Worm (Caenorhabditis elegans): Measurements from ENCODE around the gene gob-1.

gob-1 gene

DNA sequence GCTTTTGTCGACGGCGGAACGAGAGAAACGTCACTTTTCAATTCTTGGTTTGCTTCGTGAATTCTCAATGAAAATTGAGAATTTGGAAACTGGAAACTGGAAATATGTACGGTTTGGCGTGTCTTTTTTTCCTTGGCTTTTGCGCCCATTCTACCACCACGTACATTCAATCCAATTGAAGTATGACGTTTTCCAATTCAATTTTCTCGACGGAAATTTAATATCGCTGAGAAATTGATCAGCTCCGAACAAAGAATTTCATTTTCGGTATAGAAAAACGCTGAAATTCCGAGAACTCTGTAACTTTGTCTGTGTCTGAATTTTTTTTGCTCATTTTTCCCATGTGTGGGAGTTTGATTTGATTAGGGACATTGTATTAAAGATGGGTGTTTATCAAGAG, 39.9 kb downstream of the gob-1 start:
- TF ChIP-seq fkh-8 (tag; optimal IDR thresholded peaks at IDR 0.05) (peak; percentile 61), lin-14 (GFP tag; optimal IDR thresholded peaks at IDR 0.05) (peak; percentile 53), nhr-71 (tag; optimal IDR thresholded peaks at IDR 0.05) (peak; percentile 52), nhr-28 (tag; optimal IDR thresholded peaks at IDR 0.05) (no peak), nhr-47 (tag; optimal IDR thresholded peaks at IDR 0.05) (peak; percentile 17), hpl-2 (GFP tag; optimal IDR thresholded peaks at IDR 0.05) (no peak), efl-1 (optimal IDR thresholded peaks at IDR 0.05) (no peak), efl-1 (GFP tag; optimal IDR thresholded peaks at IDR 0.05 in 1 of 2) (peak in 1 of 2 experiments; percentile 16)

DNA sequence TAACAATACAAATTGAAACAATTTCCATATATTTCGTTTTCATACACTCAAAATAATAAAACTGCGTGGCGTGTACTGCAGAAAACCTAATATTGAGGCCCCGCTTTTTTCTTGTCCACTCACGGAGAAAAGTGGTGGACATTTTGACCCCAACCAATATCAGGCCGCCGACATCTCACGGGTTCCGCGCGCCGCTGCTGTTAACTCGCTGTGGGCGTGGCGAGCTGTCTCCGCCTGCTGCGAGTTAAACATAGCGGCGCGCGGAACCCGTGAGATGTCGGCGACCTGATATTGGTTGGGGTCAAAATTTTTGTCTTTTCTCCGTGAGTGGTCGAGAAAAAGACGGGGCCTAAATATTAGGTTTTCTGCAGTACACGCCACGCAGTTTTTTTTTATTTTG, 40.4 kb downstream of the gob-1 start:
- TF ChIP-seq snpc-4 (tag; optimal IDR thresholded peaks at IDR 0.05) = peak; percentile 67

- TF ChIP-seq egl-27 (tag; optimal IDR thresholded peaks at IDR 0.05) (peak in 1 of 2 experiments; percentile 53), ceh-63 (GFP tag; optimal IDR thresholded peaks at IDR 0.05) (peak; percentile 66), tbx-2 (tag; optimal IDR thresholded peaks at IDR 0.05) (peak; percentile 87), nhr-77 (tag; optimal IDR thresholded peaks at IDR 0.05) (no peak), C04F5.9 (tag; optimal IDR thresholded peaks at IDR 0.05) (no peak), elt-2 (tag; optimal IDR thresholded peaks at IDR 0.05) (no peak), nhr-11 (tag; optimal IDR thresholded peaks at IDR 0.05) (no peak), rnt-1 (tag; optimal IDR thresholded peaks at IDR 0.05) (peak; percentile 73), mef-2 (tag; optimal IDR thresholded peaks at IDR 0.05) (no peak), lin-35 (GFP tag; optimal IDR thresholded peaks at IDR 0.05) (peak in 1 of 2 experiments; percentile 55), pax-3 (tag; optimal IDR thresholded peaks at IDR 0.05) (peak; percentile 69), vab-15 (tag; optimal IDR thresholded peaks at IDR 0.05) (no peak), lir-3 (tag; optimal IDR thresholded peaks at IDR 0.05; ENCODE audit: poor library complexity) (peak; percentile 4), nhr-20 (tag; optimal IDR thresholded peaks at IDR 0.05) (peak; percentile 39), ceh-82 (tag; optimal IDR thresholded peaks at IDR 0.05) (peak; percentile 48 to 66 (median 51)), ceh-90 (tag; optimal IDR thresholded peaks at IDR 0.05) (no peak), nhr-12 (tag; optimal IDR thresholded peaks at IDR 0.05) (no peak), unc-62 (GFP tag; optimal IDR thresholded peaks at IDR 0.05) (no peak), xbp-1 (tag; optimal IDR thresholded peaks at IDR 0.05) (peak; percentile 59), mep-1 (tag; optimal IDR thresholded peaks at IDR 0.05) (peak; percentile 2), fos-1 (tag; optimal IDR thresholded peaks at IDR 0.05) (no peak), lin-15B (tag; optimal IDR thresholded peaks at IDR 0.05) (no peak), sox-4 (tag; optimal IDR thresholded peaks at IDR 0.05) (no peak), C34B4.2 (tag; optimal IDR thresholded peaks at IDR 0.05) (no peak), ceh-8 (GFP tag; optimal IDR thresholded peaks at IDR 0.05) (peak; percentile 61), snu-23 (GFP tag; optimal IDR thresholded peaks at IDR 0.05) (peak; percentile 71), lin-39 (tag; optimal IDR thresholded peaks at IDR 0.05) (peak; percentile 18), pqm-1 (tag; optimal IDR thresholded peaks at IDR 0.05) (no peak), nhr-28 (tag; optimal IDR thresholded peaks at IDR 0.05) (no peak), lsy-2 (tag; optimal IDR thresholded peaks at IDR 0.05) (peak; percentile 53 to 58), nhr-85 (tag) (no peak), ceh-88 (GFP tag; IDR thresholded peaks at IDR 0.05) (peak; percentile 49; the same call in 1 of the 2 replicates), zag-1 (tag; optimal IDR thresholded peaks at IDR 0.05) (peak; percentile 39), pag-3 (tag; optimal IDR thresholded peaks at IDR 0.05; ENCODE audit: borderline replicate concordance, insufficient read depth) (peak; percentile 89), dsc-1 (tag; optimal IDR thresholded peaks at IDR 0.05) (peak; percentile 74), ces-1 (GFP tag; optimal IDR thresholded peaks at IDR 0.05) (no peak), hlh-17 (GFP tag; optimal IDR thresholded peaks at IDR 0.05; ENCODE audit: borderline replicate concordance) (no peak), elt-3 (tag; optimal IDR thresholded peaks at IDR 0.05) (no peak), ztf-4 (tag; optimal IDR thresholded peaks at IDR 0.05) (peak; percentile 82), mab-9 (GFP tag; IDR thresholded peaks at IDR 0.05) (peak; percentile 75), sup-37 (GFP tag; optimal IDR thresholded peaks at IDR 0.05) (no peak)
Observed at ce11 chrX:15535190-15535636, 41.8 kb downstream of the gob-1 start.

Data from whole organism, L1 larva.